Worm (Caenorhabditis elegans) whole organism, L4 larva: ENCODE results near the gene Y50D4A.6.

ENCODE experiments used
- D1046.2 ChIP-seq: fragments of 200-800 bp; sonication (Bioruptor generic); IDR thresholded peaks from 2 replicates; pipeline ENCODE4 v1.3.6; 2022; ENCODE audit warnings: missing genetic modification characterization, missing compliant biosample characterization
- F26F4.8 ChIP-seq: fragments of 200-800 bp; sonication (Bioruptor generic); conservative IDR thresholded peaks from 2 replicates; pipeline ENCODE4 v1.3.6; 2022; ENCODE audit warnings: missing genetic modification characterization, missing compliant biosample characterization
- F49E8.2 ChIP-seq: sonication (generic microtip); optimal IDR thresholded peaks from 2 replicates; lab custom pipeline; 2016; ENCODE audit warnings: missing compliant biosample characterization, mild to moderate bottlenecking, missing genetic modification characterization, borderline replicate concordance
- R02D3.7 ChIP-seq: fragments of 150-350 bp; sonication (generic microtip); optimal IDR thresholded peaks from 3 replicates; lab custom pipeline; 2014; ENCODE audit warnings: missing biosample characterization, missing genetic modification characterization
- T20F7.1 ChIP-seq: fragments of 200-800 bp; sonication (Bioruptor generic); optimal IDR thresholded peaks from 2 replicates; lab custom pipeline; 2018; ENCODE audit warnings: mild to moderate bottlenecking, missing genetic modification characterization, missing compliant biosample characterization
- T26A8.4 ChIP-seq: fragments of 200-800 bp; sonication (Bioruptor generic); IDR thresholded peaks from 2 replicates; pipeline ENCODE4 v1.3.6; 2022; ENCODE audit warnings: missing genetic modification characterization, missing compliant biosample characterization
- Y48G9A.11 ChIP-seq: fragments of 200-800 bp; sonication (Bioruptor generic); IDR thresholded peaks from 2 replicates; pipeline ENCODE4 v1.3.6; 2022; ENCODE audit warnings: missing genetic modification reagents, missing genetic modification characterization, missing compliant biosample characterization
- Y75B8A.6 ChIP-seq: fragments of 200-800 bp; sonication (Bioruptor generic); IDR thresholded peaks from 2 replicates; pipeline ENCODE4 v1.3.6; 2022; ENCODE audit warnings: missing genetic modification reagents, missing genetic modification characterization, missing compliant biosample characterization
- ama-1 ChIP-seq: fragments of 150-350 bp; optimal IDR thresholded peaks from 2 replicates; lab custom pipeline; 2014; ENCODE audit warnings: inconsistent platforms, mixed read lengths
- attf-4 ChIP-seq: sonication (generic microtip); optimal IDR thresholded peaks from 3 replicates; lab custom pipeline; 2017; ENCODE audit warnings: missing biosample characterization, missing genetic modification characterization
- ceh-28 ChIP-seq: fragments of 150-350 bp; optimal IDR thresholded peaks from 2 replicates; lab custom pipeline; 2014; ENCODE audit warnings: missing biosample characterization, missing genetic modification reagents, missing genetic modification characterization
- ceh-32 ChIP-seq: sonication (generic microtip); optimal IDR thresholded peaks from 2 replicates; lab custom pipeline; 2016; ENCODE audit warnings: mild to moderate bottlenecking, missing genetic modification characterization, missing compliant biosample characterization; ENCODE audit not compliant: poor library complexity
- ceh-44 ChIP-seq: fragments of 200-800 bp; sonication (Bioruptor generic); IDR thresholded peaks from 2 replicates; pipeline ENCODE4 v1.3.6; 2022; ENCODE audit warnings: missing genetic modification reagents, missing genetic modification characterization, missing compliant biosample characterization
- ctbp-1 ChIP-seq: fragments of 200-800 bp; sonication (Bioruptor generic); IDR thresholded peaks from 2 replicates; pipeline ENCODE4 v1.3.6; 2022; ENCODE audit warnings: missing genetic modification reagents, missing genetic modification characterization, missing compliant biosample characterization
- daf-16 ChIP-seq, 3 experiments: sonication (generic microtip); optimal IDR thresholded peaks; 2 replicates each; lab custom pipeline; 2016 to 2017; ENCODE audit warnings: missing genetic modification characterization in 3 of 3, missing genetic modification reagents in 3 of 3, mild to moderate bottlenecking in 2 of 3, missing compliant biosample characterization in 2 of 3, missing biosample characterization in 1 of 3, moderate library complexity in 1 of 3
- dmd-6 ChIP-seq: fragments of 200-800 bp; sonication (Bioruptor generic); IDR thresholded peaks from 2 replicates; pipeline ENCODE4 v1.3.6; 2022; ENCODE audit warnings: missing genetic modification reagents, missing genetic modification characterization, missing compliant biosample characterization
- dpl-1 ChIP-seq: fragments of 150-350 bp; optimal IDR thresholded peaks from 2 replicates; lab custom pipeline; 2014; ENCODE audit warnings: missing biosample characterization, missing genetic modification reagents, missing genetic modification characterization
- duxl-1 ChIP-seq: sonication (generic microtip); optimal IDR thresholded peaks from 2 replicates; lab custom pipeline; 2016; ENCODE audit warnings: mild to moderate bottlenecking, missing genetic modification characterization, moderate library complexity, missing compliant biosample characterization; ENCODE audit not compliant: poor library complexity
- fkh-10 ChIP-seq: fragments of 150-350 bp; optimal IDR thresholded peaks from 2 replicates; lab custom pipeline; 2014; ENCODE audit warnings: missing biosample characterization, missing genetic modification reagents, missing genetic modification characterization
- gei-8 ChIP-seq: fragments of 200-800 bp; sonication (Bioruptor generic); optimal IDR thresholded peaks from 2 replicates; lab custom pipeline; 2018; ENCODE audit warnings: mild to moderate bottlenecking, missing genetic modification characterization, missing compliant biosample characterization
- hlh-11 ChIP-seq: fragments of 200-800 bp; sonication (Bioruptor generic); optimal IDR thresholded peaks from 2 replicates; lab custom pipeline; 2018; ENCODE audit warnings: mild to moderate bottlenecking, missing genetic modification characterization, missing compliant biosample characterization
- hlh-30 ChIP-seq: sonication (generic microtip); optimal IDR thresholded peaks from 2 replicates; lab custom pipeline; 2017; ENCODE audit warnings: antibody characterized with exemption, mild to moderate bottlenecking, missing genetic modification characterization, missing compliant biosample characterization; ENCODE audit not compliant: insufficient read depth
- hmg-1.1 ChIP-seq: fragments of 200-800 bp; sonication (Bioruptor generic); IDR thresholded peaks from 2 replicates; pipeline ENCODE4 v1.3.6; 2022; ENCODE audit warnings: missing genetic modification reagents, missing genetic modification characterization, missing compliant biosample characterization
- jun-1 ChIP-seq: fragments of 150-350 bp; optimal IDR thresholded peaks from 2 replicates; lab custom pipeline; 2014; ENCODE audit warnings: missing biosample characterization, missing genetic modification reagents, missing genetic modification characterization
- lim-7 ChIP-seq: fragments of 200-800 bp; sonication (Bioruptor generic); IDR thresholded peaks from 2 replicates; pipeline ENCODE4 v1.3.6; 2022; ENCODE audit warnings: missing genetic modification characterization, missing compliant biosample characterization
- lin-1 ChIP-seq: fragments of 200-800 bp; sonication (Bioruptor generic); IDR thresholded peaks from 2 replicates; pipeline ENCODE4 v1.3.6; 2022; ENCODE audit warnings: missing genetic modification reagents, missing genetic modification characterization, missing compliant biosample characterization
- lin-15B ChIP-seq: fragments of 150-350 bp; sonication (generic microtip); optimal IDR thresholded peaks from 3 replicates; lab custom pipeline; 2014; ENCODE audit warnings: missing biosample characterization, missing genetic modification characterization
- lin-39 ChIP-seq: fragments of 150-350 bp; optimal IDR thresholded peaks from 2 replicates; lab custom pipeline; 2014; ENCODE audit warnings: missing biosample characterization, missing genetic modification reagents, missing genetic modification characterization
- lir-3 ChIP-seq: sonication (generic microtip); optimal IDR thresholded peaks from 2 replicates; lab custom pipeline; 2016; ENCODE audit warnings: mild to moderate bottlenecking, missing genetic modification characterization, missing compliant biosample characterization
- lsy-2 ChIP-seq, 2 experiments: fragments of 150-350 bp in 1 of 2; sonication (generic microtip) in 1 of 2; optimal IDR thresholded peaks; 2 replicates each; lab custom pipeline; 2014 to 2017; ENCODE audit warnings: missing biosample characterization in 2 of 2, missing genetic modification characterization in 2 of 2
- madf-9 ChIP-seq: fragments of 200-800 bp; sonication (Bioruptor generic); conservative IDR thresholded peaks from 2 replicates; pipeline ENCODE4 v1.3.6; 2022; ENCODE audit warnings: missing genetic modification reagents, missing genetic modification characterization, missing compliant biosample characterization
- mdt-29 ChIP-seq: fragments of 200-800 bp; sonication (Bioruptor generic); IDR thresholded peaks from 2 replicates; pipeline ENCODE4 v1.3.6; 2022; ENCODE audit warnings: missing genetic modification reagents, missing genetic modification characterization, missing compliant biosample characterization
- mxl-2 ChIP-seq: fragments of 200-800 bp; sonication (Bioruptor generic); conservative IDR thresholded peaks from 2 replicates; pipeline ENCODE4 v1.3.6; 2022; ENCODE audit warnings: missing genetic modification reagents, missing genetic modification characterization, missing compliant biosample characterization
- mxl-3 ChIP-seq: fragments of 200-800 bp; sonication (Bioruptor generic); optimal IDR thresholded peaks from 2 replicates; lab custom pipeline; 2018; ENCODE audit warnings: mild to moderate bottlenecking, missing genetic modification characterization, missing compliant biosample characterization
- nhr-111 ChIP-seq: fragments of 200-800 bp; sonication (Bioruptor generic); optimal IDR thresholded peaks from 2 replicates; lab custom pipeline; 2018; ENCODE audit warnings: mild to moderate bottlenecking, missing genetic modification characterization, missing compliant biosample characterization
- nhr-237 ChIP-seq: sonication (generic microtip); optimal IDR thresholded peaks from 2 replicates; lab custom pipeline; 2017; ENCODE audit warnings: missing biosample characterization, missing genetic modification characterization
- nhr-25 ChIP-seq: sonication (generic microtip); optimal IDR thresholded peaks from 2 replicates; lab custom pipeline; 2017; ENCODE audit warnings: missing genetic modification characterization, mild to moderate bottlenecking, missing compliant biosample characterization, antibody characterized with exemption, moderate library complexity, borderline replicate concordance; ENCODE audit not compliant: insufficient read depth
- pqm-1 ChIP-seq: sonication (generic microtip); optimal IDR thresholded peaks from 2 replicates; lab custom pipeline; 2017; ENCODE audit warnings: missing biosample characterization, missing genetic modification characterization
- sdz-12 ChIP-seq: fragments of 200-800 bp; sonication (Bioruptor generic); optimal IDR thresholded peaks from 2 replicates; lab custom pipeline; 2018; ENCODE audit warnings: mild to moderate bottlenecking, missing genetic modification characterization, missing compliant biosample characterization
- set-16 ChIP-seq: fragments of 200-800 bp; sonication (Bioruptor generic); IDR thresholded peaks from 2 replicates; pipeline ENCODE4 v1.3.6; 2022; ENCODE audit warnings: missing genetic modification reagents, missing genetic modification characterization, missing compliant biosample characterization
- spr-1 ChIP-seq: sonication (generic microtip); optimal IDR thresholded peaks from 2 replicates; lab custom pipeline; 2016; ENCODE audit warnings: mild to moderate bottlenecking, missing genetic modification characterization, missing compliant biosample characterization
- unc-62 ChIP-seq, 3 experiments: fragments of 150-350 bp in 1 of 3; sonication (generic microtip); optimal IDR thresholded peaks in 2 of 3; peaks in 1 of 3; 1 replicate in 1 of 3; 2 replicates in 2 of 3; lab custom pipeline; 2014 to 2017; ENCODE audit warnings: missing biosample characterization in 3 of 3, missing genetic modification characterization in 3 of 3, missing genetic modification reagents in 3 of 3, missing genotype in 1 of 3
- vab-7 ChIP-seq: fragments of 200-800 bp; sonication (Bioruptor generic); IDR thresholded peaks from 2 replicates; pipeline ENCODE4 v1.3.6; 2022; ENCODE audit warnings: missing genetic modification reagents, missing genetic modification characterization, missing compliant biosample characterization
- zfp-2 ChIP-seq: sonication (generic microtip); optimal IDR thresholded peaks from 2 replicates; lab custom pipeline; 2016; ENCODE audit warnings: mild to moderate bottlenecking, missing genetic modification characterization, missing compliant biosample characterization
- zip-2 ChIP-seq: fragments of 150-350 bp; optimal IDR thresholded peaks from 2 replicates; lab custom pipeline; 2014; ENCODE audit warnings: missing biosample characterization, missing genetic modification characterization
- ztf-11 ChIP-seq: fragments of 150-350 bp; optimal IDR thresholded peaks from 2 replicates; lab custom pipeline; 2014; ENCODE audit warnings: missing biosample characterization, missing genetic modification characterization

Y50D4A.6 gene

ce11 chrV:1154472-1155278 is 44.4 kb downstream of the Y50D4A.6 start (continued):
- no peak for TF ChIP-seq pqm-1 (tag; lab: Kevin White, UChicago)
- TF ChIP-seq lin-15B (tag; lab: Kevin White, UChicago) = no peak
- TF ChIP-seq lin-39 (tag; lab: Kevin White, UChicago) = no peak
- peak; percentile 57 for TF ChIP-seq hlh-11 (tag; lab: Kevin White, UChicago)
- TF ChIP-seq, all 104 proteins: peak for 16

DNA sequence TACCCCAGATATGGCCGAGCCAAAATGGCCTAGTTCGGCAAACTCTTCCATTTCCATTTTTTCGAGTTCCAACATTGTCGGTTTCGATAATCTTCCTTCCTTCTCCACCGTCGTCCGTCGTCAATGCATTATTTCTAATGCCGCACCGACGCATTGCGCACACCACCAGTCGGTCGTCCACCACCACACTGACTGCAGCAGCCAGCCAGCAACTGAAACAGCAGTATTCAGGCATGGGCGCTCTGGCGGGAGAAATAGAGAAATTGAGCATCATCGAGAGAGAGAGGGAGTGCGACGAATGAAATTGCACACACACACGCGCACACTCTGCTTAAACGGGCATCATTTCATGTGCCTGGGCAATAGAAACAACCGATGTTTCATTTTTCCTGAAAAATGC is 45.1 kb downstream of the Y50D4A.6 start:
- TF ChIP-seq ctbp-1 (peak; percentile 55; the same call in 1 of the 2 replicates), unc-62 (GFP tag; optimal IDR thresholded peaks at IDR 0.05 in 1 of 2; lab: Kevin White, UChicago) (peak in 1 of 2 experiments; percentile 57), unc-62 (tag; optimal IDR thresholded peaks at IDR 0.05; lab: Kevin White, UChicago) (no peak), mxl-2 (no peak), Y48G9A.11 (GFP tag; lab: Robert Waterston, UW) (no peak), duxl-1 (no peak), mxl-3 (peak; percentile 65), F49E8.2 (tag; lab: Kevin White, UChicago) (no peak), set-16 (GFP tag; lab: Robert Waterston, UW) (peak; percentile 67), lir-3 (tag; lab: Kevin White, UChicago) (no peak), jun-1 (tag; lab: Kevin White, UChicago) (no peak), ceh-28 (no peak), T20F7.1 (GFP tag; lab: Kevin White, UChicago) (no peak), attf-4 (tag; lab: Kevin White, UChicago) (no peak), lsy-2 (tag; optimal IDR thresholded peaks at IDR 0.05; lab: Kevin White, UChicago) (peak in 1 of 2 experiments; percentile 41), vab-7 (no peak), F26F4.8 (no peak), gei-8 (GFP tag; lab: Kevin White, UChicago) (no peak), ceh-44 (no peak), daf-16 (GFP tag; optimal IDR thresholded peaks at IDR 0.05; lab: Kevin White, UChicago) (peak in 1 of 2 experiments; percentile 14), daf-16 (tag; optimal IDR thresholded peaks at IDR 0.05; lab: Kevin White, UChicago) (peak; percentile 52), zip-2 (tag; lab: Kevin White, UChicago) (no peak), ama-1 (lab: Kevin White, UChicago) (no peak), nhr-237 (tag; lab: Kevin White, UChicago) (no peak), mdt-29 (GFP tag; lab: Robert Waterston, UW) (no peak; the same call in 1 of the 2 replicates), ceh-32 (no peak), hmg-1.1 (GFP tag; lab: Robert Waterston, UW) (peak; percentile 75), zfp-2 (no peak), D1046.2 (GFP tag; lab: Robert Waterston, UW) (no peak), sdz-12 (GFP tag; lab: Kevin White, UChicago) (no peak), dmd-6 (peak; percentile 49), nhr-25 (tag; lab: Kevin White, UChicago) (no peak), ztf-11 (no peak), R02D3.7 (no peak), T26A8.4 (GFP tag; lab: Robert Waterston, UW) (peak; percentile 57), lin-1 (GFP tag; lab: Robert Waterston, UW) (no peak), fkh-10 (GFP tag; lab: Kevin White, UChicago) (no peak), hlh-30 (tag; lab: Kevin White, UChicago) (peak; percentile 60), nhr-111 (GFP tag; lab: Kevin White, UChicago) (no peak), dpl-1 (GFP tag; lab: Kevin White, UChicago) (peak; percentile 5), lim-7 (GFP tag; lab: Robert Waterston, UW) (no peak; the same call in 1 of the 2 replicates), Y75B8A.6 (GFP tag; lab: Robert Waterston, UW) (no peak), hlh-11 (tag; lab: Kevin White, UChicago) (peak; percentile 78), madf-9 (GFP tag; lab: Robert Waterston, UW) (0 out of 2 replicates have a peak, but pooled peaks have one; percentile 24), spr-1 (tag; lab: Kevin White, UChicago) (no peak)
